Worm (Caenorhabditis elegans): Measurements from ENCODE around the gene best-16.

best-16 gene

DNA sequence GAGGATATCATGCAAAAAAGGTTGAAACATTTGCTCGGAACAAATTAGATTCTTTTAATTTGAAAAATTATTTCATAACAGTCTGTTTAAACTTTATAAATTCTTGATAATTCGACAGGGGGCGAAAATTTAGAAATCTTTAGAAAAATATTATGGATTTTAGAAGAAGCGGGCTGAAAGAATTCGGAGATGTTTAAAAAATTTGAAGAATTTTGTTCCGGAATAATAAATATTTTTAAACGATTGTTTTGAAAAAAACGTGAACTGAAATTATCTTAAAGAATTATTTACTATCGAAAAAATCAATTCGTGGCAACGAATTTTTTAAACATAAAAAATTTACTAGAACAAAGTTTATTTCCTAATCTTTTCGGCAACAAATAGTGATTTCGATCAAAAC is 8.1 kb upstream of the best-16 start, which contains the start of gene R13A1.3:
TSS of gene R13A1.3 (plus strand) at position 301 of the 400 bp plus-strand sequence.
- no peak for TF ChIP-seq T22C8.4 (GFP tag; IDR thresholded peaks at IDR 0.05)
- no peak for TF ChIP-seq tab-1 (GFP tag; IDR thresholded peaks at IDR 0.05)
- TF ChIP-seq med-1 (GFP tag; optimal IDR thresholded peaks at IDR 0.05; ENCODE audit: insufficient read depth) = no peak
- no peak for TF ChIP-seq cog-1 (tag; optimal IDR thresholded peaks at IDR 0.05)
- TF ChIP-seq klf-2 (GFP tag; conservative IDR thresholded peaks at IDR 0.05) = no peak
- no peak for TF ChIP-seq flt-1 (GFP tag; IDR thresholded peaks at IDR 0.05)
- no peak for TF ChIP-seq ztf-23 (GFP tag; IDR thresholded peaks at IDR 0.05)
- no peak for TF ChIP-seq ztf-29 (GFP tag; IDR thresholded peaks at IDR 0.05)
- TF ChIP-seq ref-1 (GFP tag; conservative IDR thresholded peaks at IDR 0.05) = no peak

DNA sequence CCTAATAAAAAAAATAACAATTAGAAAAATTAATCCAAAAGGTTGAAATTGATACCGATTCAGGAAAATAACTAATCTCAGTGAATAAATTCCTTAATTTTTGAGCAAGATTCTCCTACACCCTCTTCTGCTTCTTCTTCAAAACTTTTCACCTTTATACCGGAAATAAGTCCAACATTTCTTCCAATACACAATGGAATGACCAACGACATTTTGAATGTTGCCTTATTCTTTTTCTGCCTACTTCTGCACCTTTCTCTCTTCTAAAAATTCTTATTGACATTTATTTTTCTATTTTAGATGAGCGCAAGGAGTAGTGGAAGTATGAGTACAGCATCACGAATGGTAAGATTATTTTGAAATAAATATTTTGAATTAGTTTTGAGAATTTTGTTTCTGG is 1.2 kb upstream of the best-16 start, which contains the start of gene unc-8:
TSS of gene unc-8 (plus strand) at position 301 of the 400 bp plus-strand sequence.
- TF ChIP-seq ztf-29 (GFP tag; IDR thresholded peaks at IDR 0.05) (no peak), med-1 (GFP tag; optimal IDR thresholded peaks at IDR 0.05; ENCODE audit: insufficient read depth) (no peak), flt-1 (GFP tag; IDR thresholded peaks at IDR 0.05) (no peak), T22C8.4 (GFP tag; IDR thresholded peaks at IDR 0.05) (no peak), cog-1 (tag; optimal IDR thresholded peaks at IDR 0.05) (no peak), ztf-23 (GFP tag; IDR thresholded peaks at IDR 0.05) (no peak), ref-1 (GFP tag; conservative IDR thresholded peaks at IDR 0.05) (no peak), tab-1 (GFP tag; IDR thresholded peaks at IDR 0.05) (no peak), klf-2 (GFP tag; conservative IDR thresholded peaks at IDR 0.05) (no peak)

DNA sequence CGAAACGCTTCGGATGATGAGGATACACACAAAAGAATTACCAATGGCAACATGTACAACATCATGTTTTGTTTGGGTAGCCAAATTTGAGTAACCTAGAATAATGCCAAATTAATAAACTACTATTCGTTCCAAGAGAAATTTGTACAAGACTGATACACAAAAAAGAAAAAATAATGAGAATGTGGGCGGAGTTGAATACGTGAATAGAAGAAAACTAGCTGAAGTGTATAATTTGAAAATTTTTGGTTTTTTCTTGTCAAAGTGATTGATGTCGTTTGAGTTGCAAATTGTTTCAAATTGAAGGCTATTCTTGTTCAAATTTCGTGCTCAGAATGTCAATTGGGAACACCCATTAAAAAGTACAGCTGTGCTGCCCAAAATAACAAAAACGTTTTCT is 3.9 kb downstream of the best-16 start, which contains the start of gene R13A1.5:
TSS of gene R13A1.5 (minus strand) at position 101 of the 400 bp plus-strand sequence.
- TF ChIP-seq ztf-23 (GFP tag; IDR thresholded peaks at IDR 0.05) = no peak
- TF ChIP-seq ztf-29 (GFP tag; IDR thresholded peaks at IDR 0.05) = no peak
- TF ChIP-seq cog-1 (tag; optimal IDR thresholded peaks at IDR 0.05) = no peak
- TF ChIP-seq ref-1 (GFP tag; conservative IDR thresholded peaks at IDR 0.05) = no peak
- no peak for TF ChIP-seq klf-2 (GFP tag; conservative IDR thresholded peaks at IDR 0.05)
- no peak for TF ChIP-seq T22C8.4 (GFP tag; IDR thresholded peaks at IDR 0.05)

DNA sequence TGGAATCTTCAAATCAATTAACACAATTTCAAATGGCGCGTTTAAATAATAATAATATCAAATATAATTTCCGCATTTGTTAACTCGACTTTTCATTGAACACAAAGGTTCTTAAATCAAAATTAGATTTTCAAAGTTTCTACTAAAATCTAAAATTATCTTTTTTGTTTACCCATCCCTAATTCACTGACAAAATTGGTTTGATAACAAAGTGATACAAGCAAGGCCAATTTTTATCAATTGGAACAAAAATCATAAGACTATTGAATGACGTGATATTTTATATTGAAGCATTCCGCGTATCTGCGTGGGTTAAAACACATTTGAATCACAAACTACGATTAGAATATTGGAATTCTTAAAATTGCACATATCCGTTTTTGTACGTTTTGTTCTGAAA is 5.2 kb downstream of the best-16 start:
- TF ChIP-seq ref-1 (GFP tag; conservative IDR thresholded peaks at IDR 0.05) (no peak), tab-1 (GFP tag; IDR thresholded peaks at IDR 0.05) (no peak), med-1 (GFP tag; optimal IDR thresholded peaks at IDR 0.05; ENCODE audit: insufficient read depth) (no peak), ztf-23 (GFP tag; IDR thresholded peaks at IDR 0.05) (no peak), T22C8.4 (GFP tag; IDR thresholded peaks at IDR 0.05) (no peak), flt-1 (GFP tag; IDR thresholded peaks at IDR 0.05) (no peak), cog-1 (tag; optimal IDR thresholded peaks at IDR 0.05) (no peak), ztf-29 (GFP tag; IDR thresholded peaks at IDR 0.05) (no peak), klf-2 (GFP tag; conservative IDR thresholded peaks at IDR 0.05) (no peak)

DNA sequence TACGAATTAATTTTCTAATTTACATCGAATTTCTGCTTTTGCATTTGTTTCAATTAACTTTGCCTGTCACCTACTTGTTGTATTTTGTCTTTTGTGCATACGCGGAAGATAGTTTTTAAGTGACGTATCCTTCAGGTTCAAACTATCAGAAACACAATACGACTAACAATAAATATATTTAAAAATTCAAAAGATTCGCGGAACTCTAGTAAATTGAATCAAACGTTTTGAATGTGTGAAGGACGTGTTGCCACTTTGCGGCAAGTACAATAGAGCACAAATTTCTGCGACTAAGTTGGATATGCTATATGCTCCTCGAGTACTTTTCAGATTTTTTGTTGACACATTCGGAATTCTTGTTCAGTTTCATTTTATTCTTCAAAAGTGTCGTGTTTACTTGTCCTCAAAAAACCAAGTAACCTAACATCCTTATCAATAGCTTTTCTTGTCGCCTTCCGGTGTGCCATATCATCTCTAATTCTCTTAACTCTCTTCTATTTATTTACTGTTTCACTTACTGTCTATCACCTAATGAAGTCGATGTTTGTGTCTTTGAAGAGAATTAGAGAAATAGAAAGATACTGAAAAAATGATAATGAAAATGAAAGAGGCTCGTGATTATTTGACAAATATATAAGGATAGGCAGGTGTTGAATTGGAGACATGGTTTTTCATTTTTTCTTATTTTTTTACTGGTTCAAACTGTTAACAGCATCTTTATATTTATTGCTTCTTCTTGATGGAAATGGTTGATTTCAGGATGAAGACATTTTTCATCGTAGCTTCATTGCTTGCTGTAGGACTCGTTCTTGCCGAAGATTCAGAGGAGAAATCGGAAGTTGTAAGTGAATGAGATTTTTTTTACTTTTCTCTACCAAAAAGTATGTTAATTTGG is 6.9 kb downstream of the best-16 start, which contains the start of gene srlf-7:
TSS of gene srlf-7 (plus strand) at position 760 of the 895 bp plus-strand sequence.
- no peak for TF ChIP-seq T22C8.4 (GFP tag; IDR thresholded peaks at IDR 0.05)
- TF ChIP-seq ref-1 (GFP tag; conservative IDR thresholded peaks at IDR 0.05) = no peak
- no peak for TF ChIP-seq klf-2 (GFP tag; conservative IDR thresholded peaks at IDR 0.05)
- TF ChIP-seq ztf-29 (GFP tag; IDR thresholded peaks at IDR 0.05) = no peak
- no peak for TF ChIP-seq flt-1 (GFP tag; IDR thresholded peaks at IDR 0.05)
- no peak for TF ChIP-seq cog-1 (tag; optimal IDR thresholded peaks at IDR 0.05)
- TF ChIP-seq tab-1 (GFP tag; IDR thresholded peaks at IDR 0.05) = no peak
- TF ChIP-seq med-1 (GFP tag; optimal IDR thresholded peaks at IDR 0.05; ENCODE audit: insufficient read depth) = no peak
- TF ChIP-seq ztf-23 (GFP tag; IDR thresholded peaks at IDR 0.05) = no peak

DNA sequence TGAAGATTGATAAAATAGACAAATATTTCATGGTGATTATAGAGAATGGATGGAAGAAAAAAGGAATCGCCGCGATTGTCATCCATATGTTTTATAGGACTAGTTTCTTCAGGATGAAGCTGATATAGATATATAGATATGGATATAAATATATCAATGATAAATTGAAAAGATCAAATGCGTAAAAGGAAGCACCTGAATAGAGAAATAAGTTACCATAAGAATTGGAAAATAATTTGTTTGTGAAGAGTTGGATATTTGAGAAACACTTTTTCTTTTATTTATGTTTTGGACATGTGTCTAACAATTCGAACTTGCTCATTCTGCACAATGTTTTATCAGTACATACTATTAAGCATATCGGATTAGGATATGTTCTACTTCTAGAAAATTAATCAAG is 7.6 kb downstream of the best-16 start, which contains the start of gene C42D4.13:
TSS of gene C42D4.13 (minus strand) at position 101 of the 400 bp plus-strand sequence.
- TF ChIP-seq ztf-23 (GFP tag; IDR thresholded peaks at IDR 0.05) = no peak

DNA sequence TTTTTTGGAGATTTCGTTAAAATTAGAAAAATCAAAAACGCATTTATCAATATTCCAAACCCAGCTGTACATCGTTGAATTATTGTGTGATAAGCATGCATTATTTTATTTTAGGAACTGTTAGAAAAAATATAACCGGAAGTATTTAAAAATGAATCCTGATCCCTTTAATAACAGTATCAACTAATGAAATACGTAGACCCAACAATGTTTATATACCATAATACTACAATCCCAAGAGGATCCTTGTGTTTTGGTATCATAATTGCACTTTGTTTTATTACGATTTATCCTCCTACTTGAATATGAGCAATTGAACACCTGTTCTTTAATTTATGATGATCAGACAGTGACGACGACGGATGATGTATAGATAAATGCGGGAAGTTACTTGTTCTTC is 8.9 kb downstream of the best-16 start, which contains the start of gene str-249:
TSS of gene str-249 (minus strand) at position 101 of the 400 bp plus-strand sequence.
- no peak for TF ChIP-seq tab-1 (GFP tag; IDR thresholded peaks at IDR 0.05)
- no peak for TF ChIP-seq ztf-23 (GFP tag; IDR thresholded peaks at IDR 0.05)
- no peak for TF ChIP-seq ztf-29 (GFP tag; IDR thresholded peaks at IDR 0.05)
- no peak for TF ChIP-seq ref-1 (GFP tag; conservative IDR thresholded peaks at IDR 0.05)
- no peak for TF ChIP-seq med-1 (GFP tag; optimal IDR thresholded peaks at IDR 0.05; ENCODE audit: insufficient read depth)
- no peak for TF ChIP-seq T22C8.4 (GFP tag; IDR thresholded peaks at IDR 0.05)
- TF ChIP-seq klf-2 (GFP tag; conservative IDR thresholded peaks at IDR 0.05) = no peak
- no peak for TF ChIP-seq cog-1 (tag; optimal IDR thresholded peaks at IDR 0.05)
- TF ChIP-seq flt-1 (GFP tag; IDR thresholded peaks at IDR 0.05) = no peak

DNA sequence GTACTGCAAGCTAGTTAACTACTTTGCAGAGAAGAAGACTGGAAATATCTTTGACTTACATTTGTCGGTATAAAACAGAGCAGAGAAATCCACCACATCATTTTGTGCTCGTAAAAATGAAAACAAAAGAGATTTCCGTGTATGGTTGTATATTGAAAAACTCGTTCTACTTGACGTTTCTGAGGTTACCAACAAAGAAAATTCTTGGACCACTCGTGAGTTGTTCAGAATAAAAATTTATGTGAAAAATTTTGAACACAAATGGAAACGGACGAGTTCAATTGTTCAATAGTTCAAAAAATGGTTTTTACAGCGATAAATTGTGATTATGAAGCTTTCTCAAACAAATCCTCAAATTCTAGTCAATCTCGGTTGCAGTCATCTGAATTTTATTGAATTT is 11.0 kb downstream of the best-16 start, which contains the start of gene clec-179:
TSS of gene clec-179 (minus strand) at position 101 of the 400 bp plus-strand sequence.
- TF ChIP-seq klf-2 (GFP tag; conservative IDR thresholded peaks at IDR 0.05) (no peak), tab-1 (GFP tag; IDR thresholded peaks at IDR 0.05) (no peak), cog-1 (tag; optimal IDR thresholded peaks at IDR 0.05) (no peak), med-1 (GFP tag; optimal IDR thresholded peaks at IDR 0.05; ENCODE audit: insufficient read depth) (no peak), T22C8.4 (GFP tag; IDR thresholded peaks at IDR 0.05) (no peak), ztf-23 (GFP tag; IDR thresholded peaks at IDR 0.05) (no peak), flt-1 (GFP tag; IDR thresholded peaks at IDR 0.05) (no peak), ref-1 (GFP tag; conservative IDR thresholded peaks at IDR 0.05) (no peak), ztf-29 (GFP tag; IDR thresholded peaks at IDR 0.05) (no peak)

DNA sequence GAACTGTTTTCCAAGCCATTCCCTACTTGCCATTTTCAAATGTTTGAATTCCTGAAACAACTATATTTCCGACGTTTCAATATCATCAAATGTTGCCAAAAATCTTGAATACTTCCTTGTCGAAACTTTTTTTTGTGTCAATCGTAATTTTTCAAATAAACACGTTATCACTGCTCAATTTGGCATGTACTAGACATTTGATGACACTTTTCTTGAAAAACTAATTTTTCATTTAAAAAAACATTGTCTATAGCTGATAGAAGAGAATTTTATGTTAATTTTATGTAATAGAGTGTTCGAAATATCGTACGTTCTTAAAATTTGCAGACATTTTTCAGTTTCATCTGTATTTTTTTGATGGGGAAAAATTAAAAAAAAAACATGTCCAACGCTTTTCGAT is 12.8 kb downstream of the best-16 start:
- TF ChIP-seq tab-1 (GFP tag; IDR thresholded peaks at IDR 0.05) (no peak), ref-1 (GFP tag; conservative IDR thresholded peaks at IDR 0.05) (no peak), T22C8.4 (GFP tag; IDR thresholded peaks at IDR 0.05) (no peak), ztf-29 (GFP tag; IDR thresholded peaks at IDR 0.05) (no peak), klf-2 (GFP tag; conservative IDR thresholded peaks at IDR 0.05) (no peak), ztf-23 (GFP tag; IDR thresholded peaks at IDR 0.05) (no peak), flt-1 (GFP tag; IDR thresholded peaks at IDR 0.05) (no peak), cog-1 (tag; optimal IDR thresholded peaks at IDR 0.05) (no peak), med-1 (GFP tag; optimal IDR thresholded peaks at IDR 0.05; ENCODE audit: insufficient read depth) (no peak)
